Worm (Caenorhabditis elegans) whole organism, late embryonic: Measurements from ENCODE around the gene R07B1.6.

ENCODE experiments used
- C38D4.7 ChIP-seq: fragments of 200-800 bp; sonication (Bioruptor generic); optimal IDR thresholded peaks from 2 replicates; lab custom pipeline; 2018; ENCODE audit warnings: mild to moderate bottlenecking, missing genetic modification characterization, moderate library complexity, missing compliant biosample characterization
- K02D7.2 ChIP-seq: sonication (generic microtip); optimal IDR thresholded peaks from 2 replicates; lab custom pipeline; 2017; ENCODE audit warnings: mild to moderate bottlenecking, missing genetic modification characterization, missing compliant biosample characterization
- K09A11.1 ChIP-seq: sonication (generic microtip); optimal IDR thresholded peaks from 2 replicates; lab custom pipeline; 2017; ENCODE audit warnings: antibody characterized with exemption, mild to moderate bottlenecking, missing genetic modification characterization, missing compliant biosample characterization; ENCODE audit not compliant: insufficient read depth
- Y22D7AL.16 ChIP-seq: sonication (generic microtip); optimal IDR thresholded peaks from 2 replicates; lab custom pipeline; 2016; ENCODE audit warnings: missing genetic modification characterization, missing compliant biosample characterization
- ama-1 ChIP-seq: fragments of 150-350 bp; optimal IDR thresholded peaks from 2 replicates; lab custom pipeline; 2014
- ceh-22 ChIP-seq: sonication (generic microtip); optimal IDR thresholded peaks from 2 replicates; lab custom pipeline; 2017; ENCODE audit warnings: missing biosample characterization, missing genetic modification characterization
- ceh-30 ChIP-seq: fragments of 150-350 bp; optimal IDR thresholded peaks from 2 replicates; lab custom pipeline; 2014; ENCODE audit warnings: missing biosample characterization, missing genetic modification characterization
- ceh-31 ChIP-seq: sonication (generic microtip); optimal IDR thresholded peaks from 2 replicates; lab custom pipeline; 2016; ENCODE audit warnings: missing genetic modification characterization, missing compliant biosample characterization
- ceh-45 ChIP-seq: fragments of 200-800 bp; sonication (Bioruptor generic); IDR thresholded peaks from 2 replicates; pipeline ENCODE4 v1.3.6; 2022; ENCODE audit warnings: missing genetic modification reagents, missing genetic modification characterization, missing compliant biosample characterization
- ceh-48 ChIP-seq: sonication (generic microtip); optimal IDR thresholded peaks from 2 replicates; lab custom pipeline; 2016; ENCODE audit warnings: missing genetic modification characterization, inconsistent platforms, missing compliant biosample characterization
- ceh-6 ChIP-seq: fragments of 200-800 bp; sonication (Bioruptor generic); optimal IDR thresholded peaks from 2 replicates; lab custom pipeline; 2018; ENCODE audit warnings: mild to moderate bottlenecking, missing genetic modification characterization, missing compliant biosample characterization
- ceh-9 ChIP-seq: sonication (generic microtip); optimal IDR thresholded peaks from 2 replicates; lab custom pipeline; 2016; ENCODE audit warnings: mild to moderate bottlenecking, missing genetic modification characterization, inconsistent platforms, missing compliant biosample characterization
- dmd-4 ChIP-seq: sonication (generic microtip); optimal IDR thresholded peaks from 2 replicates; lab custom pipeline; 2016; ENCODE audit warnings: borderline replicate concordance, missing genetic modification characterization, missing compliant biosample characterization
- elt-2 ChIP-seq: sonication (generic microtip); optimal IDR thresholded peaks from 2 replicates; lab custom pipeline; 2016; ENCODE audit warnings: missing genetic modification reagents, missing genetic modification characterization, missing compliant biosample characterization
- eyg-1 ChIP-seq: sonication (generic microtip); optimal IDR thresholded peaks from 2 replicates; lab custom pipeline; 2016; ENCODE audit warnings: missing genotype, missing genetic modification characterization, missing compliant biosample characterization
- fkh-6 ChIP-seq: sonication (generic microtip); optimal IDR thresholded peaks from 2 replicates; lab custom pipeline; 2016; ENCODE audit warnings: missing genetic modification characterization, missing compliant biosample characterization
- hlh-15 ChIP-seq: sonication (generic microtip); optimal IDR thresholded peaks from 2 replicates; lab custom pipeline; 2016; ENCODE audit warnings: missing genetic modification characterization, missing compliant biosample characterization
- hlh-8 ChIP-seq: sonication (generic microtip); optimal IDR thresholded peaks from 2 replicates; lab custom pipeline; 2016; ENCODE audit warnings: missing genotype, missing genetic modification characterization, missing compliant biosample characterization
- lin-11 ChIP-seq: fragments of 200-800 bp; sonication (Bioruptor generic); optimal IDR thresholded peaks from 2 replicates; lab custom pipeline; 2018; ENCODE audit warnings: mild to moderate bottlenecking, missing genetic modification characterization, missing compliant biosample characterization
- madf-2 ChIP-seq: sonication (generic microtip); optimal IDR thresholded peaks from 2 replicates; lab custom pipeline; 2017; ENCODE audit warnings: missing genetic modification characterization, missing compliant biosample characterization
- npax-4 ChIP-seq: sonication (generic microtip); optimal IDR thresholded peaks from 2 replicates; lab custom pipeline; 2016; ENCODE audit warnings: missing genetic modification characterization, missing compliant biosample characterization
- odd-2 ChIP-seq: sonication (generic microtip); optimal IDR thresholded peaks from 2 replicates; lab custom pipeline; 2017; ENCODE audit warnings: antibody characterized with exemption, mild to moderate bottlenecking, missing genetic modification characterization, missing compliant biosample characterization
- pha-2 ChIP-seq: sonication (generic microtip); optimal IDR thresholded peaks from 2 replicates; lab custom pipeline; 2017; ENCODE audit warnings: mild to moderate bottlenecking, missing genetic modification characterization, missing compliant biosample characterization
- pqm-1 ChIP-seq: sonication (generic microtip); optimal IDR thresholded peaks from 2 replicates; lab custom pipeline; 2016; ENCODE audit warnings: missing genetic modification characterization, missing compliant biosample characterization
- ref-2 ChIP-seq: sonication (generic microtip); optimal IDR thresholded peaks from 2 replicates; lab custom pipeline; 2016; ENCODE audit warnings: missing genetic modification characterization, missing compliant biosample characterization
- rnt-1 ChIP-seq: sonication (generic microtip); optimal IDR thresholded peaks from 2 replicates; lab custom pipeline; 2016; ENCODE audit warnings: missing genetic modification characterization, missing compliant biosample characterization
- sox-4 ChIP-seq: sonication (generic microtip); optimal IDR thresholded peaks from 2 replicates; lab custom pipeline; 2017; ENCODE audit warnings: mild to moderate bottlenecking, missing genetic modification characterization, inconsistent platforms, missing compliant biosample characterization
- tbx-2 ChIP-seq: sonication (generic microtip); optimal IDR thresholded peaks from 2 replicates; lab custom pipeline; 2016; ENCODE audit warnings: missing genetic modification characterization, missing compliant biosample characterization
- tbx-7 ChIP-seq: sonication (generic microtip); optimal IDR thresholded peaks from 2 replicates; lab custom pipeline; 2016; ENCODE audit warnings: missing genotype, missing genetic modification characterization, missing compliant biosample characterization
- unc-3 ChIP-seq, 2 experiments: fragments of 200-800 bp in 1 of 2; sonication (Bioruptor generic) in 1 of 2; sonication (generic microtip) in 1 of 2; conservative IDR thresholded peaks in 1 of 2; optimal IDR thresholded peaks in 1 of 2; 2 replicates each; pipeline versions ENCODE4 v1.3.6 to Lab custom; 2016 to 2022; ENCODE audit warnings: missing compliant biosample characterization in 2 of 2, missing genetic modification characterization in 2 of 2, missing genetic modification reagents in 1 of 2
- unc-42 ChIP-seq: sonication (generic microtip); optimal IDR thresholded peaks from 2 replicates; lab custom pipeline; 2016; ENCODE audit warnings: missing genotype, missing genetic modification characterization, missing compliant biosample characterization
- unc-86 ChIP-seq: sonication (generic microtip); optimal IDR thresholded peaks from 2 replicates; lab custom pipeline; 2016; ENCODE audit warnings: missing genetic modification characterization, missing compliant biosample characterization
- ztf-16 ChIP-seq: sonication (generic microtip); optimal IDR thresholded peaks from 2 replicates; lab custom pipeline; 2017; ENCODE audit warnings: missing genetic modification characterization, missing compliant biosample characterization

The R07B1.6 gene

DNA sequence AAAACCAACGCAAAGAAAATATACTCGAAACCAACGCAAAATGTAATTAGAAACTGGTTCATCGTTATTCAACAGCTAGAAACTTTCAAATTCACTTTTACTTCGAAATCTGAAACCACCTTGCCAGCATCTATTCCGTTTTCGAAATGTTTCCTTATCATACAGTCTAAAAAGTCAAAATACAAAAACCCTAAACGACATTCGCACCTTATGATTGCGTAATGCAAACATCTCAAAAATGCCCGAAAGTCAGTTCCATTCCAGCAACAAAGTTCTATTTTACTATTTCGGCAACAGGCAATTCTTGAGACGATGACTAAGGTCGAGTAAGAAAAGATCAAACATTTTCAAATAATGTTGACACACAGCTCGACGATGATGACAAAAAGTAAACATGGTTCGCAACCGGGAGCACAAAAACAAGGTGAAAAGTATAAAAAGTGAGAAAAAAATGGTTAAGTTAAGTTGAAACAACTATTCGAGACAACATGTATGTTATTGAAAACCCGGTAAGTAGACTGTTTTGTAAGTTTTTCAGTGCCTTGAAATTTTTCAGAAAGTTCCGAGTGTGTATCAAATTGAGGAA lies 14.6 kb upstream of the R07B1.6 start, which contains the start of gene lec-7 (continued):
- TF ChIP-seq K02D7.2 (tag; lab: Kevin White, UChicago) (no peak), fkh-6 (tag; lab: Kevin White, UChicago) (no peak)

ce11 chrX:9856618-9857017 lies 9.8 kb upstream of the R07B1.6 start, which contains the start of gene R07B1.11:
TSS of gene R07B1.11 (plus strand) at chrX:9856918.
- TF ChIP-seq ceh-30 (tag; lab: Kevin White, UChicago), result no peak
- no peak for TF ChIP-seq unc-3 (GFP tag; conservative IDR thresholded peaks at IDR 0.05; lab: Robert Waterston, UW)
- TF ChIP-seq unc-3 (tag; optimal IDR thresholded peaks at IDR 0.05; lab: Kevin White, UChicago), result no peak
- no peak for TF ChIP-seq K09A11.1 (tag; lab: Kevin White, UChicago)
- TF ChIP-seq K02D7.2 (tag; lab: Kevin White, UChicago), result no peak
- no peak for TF ChIP-seq ceh-22 (tag; lab: Kevin White, UChicago)
- no peak for TF ChIP-seq Y22D7AL.16
- no peak for TF ChIP-seq dmd-4 (tag; lab: Kevin White, UChicago)
- TF ChIP-seq ztf-16, result no peak
- no peak for TF ChIP-seq ama-1 (lab: Kevin White, UChicago)
- TF ChIP-seq tbx-2, result no peak
- TF ChIP-seq ceh-6 (GFP tag; lab: Kevin White, UChicago), result no peak
- no peak for TF ChIP-seq elt-2 (tag; lab: Kevin White, UChicago)
- no peak for TF ChIP-seq odd-2
- TF ChIP-seq sox-4 (tag; lab: Kevin White, UChicago), result no peak

- TF ChIP-seq unc-86 (tag; lab: Kevin White, UChicago), result no peak
- TF ChIP-seq, all 69 proteins: peak for 0
These were observed 8.4 kb upstream of the R07B1.6 start, which contains the start of gene scav-5 for ce11 chrX:9858069-9858468. TSS of gene scav-5 (plus strand) at chrX:9858365.

- TF ChIP-seq K09A11.1 (tag; lab: Kevin White, UChicago), result no peak
- TF ChIP-seq elt-2 (tag; lab: Kevin White, UChicago), result peak; percentile 56
- no peak for TF ChIP-seq eyg-1 (tag; lab: Kevin White, UChicago)
These were observed 3.4 kb upstream of the R07B1.6 start, which contains the start of the genes gst-36 and R07B1.5 for ce11 chrX:9862916-9863624. TSS of gene gst-36 (minus strand) at chrX:9862960. TSS of gene R07B1.5 (plus strand) at chrX:9863580.

DNA sequence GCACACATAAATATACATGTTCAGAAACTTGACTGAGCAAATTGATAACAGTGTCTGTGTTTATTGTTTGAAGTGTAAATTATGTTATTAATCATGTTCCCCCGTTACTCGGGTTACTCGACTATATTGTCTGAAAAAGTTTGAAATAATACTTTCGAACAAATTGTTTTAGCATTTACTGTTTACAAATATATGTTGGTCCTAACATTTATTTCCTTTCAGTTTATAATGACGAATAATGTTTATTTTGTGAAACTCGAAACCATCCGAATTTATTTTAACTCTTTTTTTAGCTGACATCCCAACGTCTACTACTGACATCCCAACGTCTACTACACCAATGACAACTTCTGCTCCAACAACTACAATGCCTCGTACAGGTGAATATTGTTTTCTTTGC lies 2.4 kb downstream of the R07B1.6 start, which contains the start of gene R07B1.7:
Gene R07B1.7 (plus strand): TSS at position 301 of the 400 bp plus-strand sequence.
- no peak for TF ChIP-seq pqm-1 (tag; lab: Kevin White, UChicago)
- no peak for TF ChIP-seq npax-4 (tag; lab: Kevin White, UChicago)
- no peak for TF ChIP-seq madf-2 (tag; lab: Kevin White, UChicago)
- TF ChIP-seq ztf-16, result no peak
- TF ChIP-seq ceh-48 (tag; lab: Kevin White, UChicago), result no peak
- TF ChIP-seq elt-2 (tag; lab: Kevin White, UChicago), result no peak
- no peak for TF ChIP-seq tbx-2
- no peak for TF ChIP-seq unc-42
- no peak for TF ChIP-seq C38D4.7 (GFP tag; lab: Kevin White, UChicago)
- TF ChIP-seq ref-2, result no peak
- TF ChIP-seq tbx-7 (tag; lab: Kevin White, UChicago), result no peak
- TF ChIP-seq pha-2 (tag; lab: Kevin White, UChicago), result no peak
- no peak for TF ChIP-seq ceh-45 (GFP tag; lab: Robert Waterston, UW)
- TF ChIP-seq eyg-1 (tag; lab: Kevin White, UChicago), result no peak
- TF ChIP-seq ceh-31 (tag; lab: Kevin White, UChicago), result no peak

- TF ChIP-seq madf-2 (tag; lab: Kevin White, UChicago) (no peak), rnt-1 (tag; lab: Kevin White, UChicago) (no peak), hlh-15 (tag; lab: Kevin White, UChicago) (no peak), hlh-8 (tag; lab: Kevin White, UChicago) (no peak), ceh-9 (tag; lab: Kevin White, UChicago) (no peak), lin-11 (tag; lab: Kevin White, UChicago) (no peak)
These were observed 3.1 kb downstream of the R07B1.6 start, which contains the start of gene R07B1.13 for ce11 chrX:9869522-9869921. TSS of gene R07B1.13 (plus strand) at chrX:9869822.
